Fruit fly (Drosophila melanogaster) whole organism, embryonic: ENCODE measurements around the gene CG14431.

Experiments used
- B-H1 ChIP-seq: fragments of 200-800 bp; sonication (Bioruptor generic); IDR thresholded peaks from 3 replicates; pipeline ENCODE4 v1.3.6; 2022; ENCODE audit warnings: missing biosample characterization, missing genetic modification characterization
- Bdp1 ChIP-seq: fragments of 200-800 bp; sonication (Bioruptor generic); optimal IDR thresholded peaks from 3 replicates; lab custom pipeline; 2016; ENCODE audit warnings: missing biosample characterization, missing genetic modification characterization
- CG11560 ChIP-seq: fragments of 200-800 bp; sonication (Bioruptor generic); IDR thresholded peaks from 3 replicates; pipeline ENCODE4 v1.3.6; 2022; ENCODE audit warnings: missing biosample characterization, missing genetic modification characterization
- CG12659 ChIP-seq: fragments of 200-800 bp; sonication (Bioruptor generic); optimal IDR thresholded peaks from 3 replicates; lab custom pipeline; 2017; ENCODE audit warnings: mild to moderate bottlenecking, missing biosample characterization, missing genetic modification reagents, missing genetic modification characterization
- CG13296 ChIP-seq: fragments of 200-800 bp; sonication (Bioruptor generic); optimal IDR thresholded peaks from 3 replicates; lab custom pipeline; 2018; ENCODE audit warnings: missing biosample characterization, mild to moderate bottlenecking, missing genetic modification characterization
- CG13624 ChIP-seq: fragments of 200-800 bp; sonication (Bioruptor generic); optimal IDR thresholded peaks from 2 replicates; lab custom pipeline; 2016; ENCODE audit warnings: missing biosample characterization, missing genetic modification characterization
- CG15696 ChIP-seq: fragments of 200-800 bp; sonication (Bioruptor generic); optimal IDR thresholded peaks from 2 replicates; lab custom pipeline; 2019; ENCODE audit warnings: missing biosample characterization, mild to moderate bottlenecking, missing genetic modification characterization, moderate library complexity
- CG1647 ChIP-seq: fragments of 200-800 bp; sonication (Bioruptor generic); optimal IDR thresholded peaks from 3 replicates; lab custom pipeline; 2016; ENCODE audit warnings: missing biosample characterization, missing genetic modification characterization
- CG17385 ChIP-seq: fragments of 200-800 bp; sonication (Bioruptor generic); optimal IDR thresholded peaks from 3 replicates; lab custom pipeline; 2018; ENCODE audit warnings: missing biosample characterization, mild to moderate bottlenecking, missing genetic modification characterization
- CG18764 ChIP-seq: fragments of 200-800 bp; sonication (Bioruptor generic); optimal IDR thresholded peaks from 3 replicates; lab custom pipeline; 2016; ENCODE audit warnings: missing biosample characterization, missing genetic modification characterization
- CG2889 ChIP-seq: fragments of 200-800 bp; sonication (Bioruptor generic); IDR thresholded peaks from 3 replicates; pipeline ENCODE4 v1.3.6; 2022; ENCODE audit warnings: missing biosample characterization, missing genetic modification characterization
- CG3163 ChIP-seq: fragments of 200-800 bp; sonication (Bioruptor generic); optimal IDR thresholded peaks from 3 replicates; lab custom pipeline; 2016; ENCODE audit warnings: missing biosample characterization, missing genetic modification characterization
- CG32767 ChIP-seq: fragments of 200-800 bp; sonication (Bioruptor generic); IDR thresholded peaks from 2 replicates; pipeline ENCODE4 v1.3.6; 2022; ENCODE audit warnings: missing biosample characterization, missing genetic modification characterization
- CG42726 ChIP-seq: fragments of 200-800 bp; sonication (Bioruptor generic); IDR thresholded peaks from 2 replicates; pipeline ENCODE4 v1.3.6; 2022; ENCODE audit warnings: missing biosample characterization, missing genetic modification characterization; ENCODE audit not compliant: partially characterized antibody
- CG4328 ChIP-seq: fragments of 200-800 bp; sonication (Bioruptor generic); optimal IDR thresholded peaks from 3 replicates; lab custom pipeline; 2017; ENCODE audit warnings: missing biosample characterization, missing genetic modification reagents, missing genetic modification characterization
- CG7556 ChIP-seq: fragments of 200-800 bp; sonication (Bioruptor generic); optimal IDR thresholded peaks from 2 replicates; lab custom pipeline; 2017; ENCODE audit warnings: missing biosample characterization, mild to moderate bottlenecking, missing genetic modification characterization
- CG8944 ChIP-seq: fragments of 200-800 bp; sonication (Bioruptor generic); optimal IDR thresholded peaks from 3 replicates; lab custom pipeline; 2016; ENCODE audit warnings: missing biosample characterization, missing genetic modification characterization
- CoRest ChIP-seq: fragments of 200-800 bp; sonication (Bioruptor generic); optimal IDR thresholded peaks from 3 replicates; lab custom pipeline; 2018; ENCODE audit warnings: missing biosample characterization, mild to moderate bottlenecking, missing genetic modification characterization, moderate library complexity
- D19B ChIP-seq: fragments of 200-800 bp; sonication (Bioruptor generic); optimal IDR thresholded peaks from 2 replicates; lab custom pipeline; 2017; ENCODE audit warnings: missing biosample characterization, mild to moderate bottlenecking, missing genetic modification characterization
- Dbx ChIP-seq: fragments of 200-800 bp; sonication (Bioruptor generic); IDR thresholded peaks from 3 replicates; pipeline ENCODE4 v1.3.6; 2022; ENCODE audit warnings: missing biosample characterization, missing genetic modification characterization
- Dip3 ChIP-seq: fragments of 200-800 bp; sonication (Bioruptor generic); optimal IDR thresholded peaks from 3 replicates; lab custom pipeline; 2016; ENCODE audit warnings: missing biosample characterization, missing genetic modification characterization
- Dp ChIP-seq: fragments of 200-800 bp; sonication (Bioruptor generic); optimal IDR thresholded peaks from 2 replicates; lab custom pipeline; 2018; ENCODE audit warnings: missing biosample characterization, mild to moderate bottlenecking, missing genetic modification characterization, moderate library complexity
- H15 ChIP-seq: fragments of 200-800 bp; sonication (Bioruptor generic); IDR thresholded peaks from 3 replicates; pipeline ENCODE4 v1.3.6; 2022; ENCODE audit warnings: missing biosample characterization, missing genetic modification characterization
- HLH54F ChIP-seq: fragments of 200-800 bp; sonication (Bioruptor generic); optimal IDR thresholded peaks from 3 replicates; lab custom pipeline; 2016; ENCODE audit warnings: missing biosample characterization, missing genetic modification characterization
- Hmx ChIP-seq: fragments of 200-800 bp; sonication (Bioruptor generic); optimal IDR thresholded peaks from 2 replicates; lab custom pipeline; 2016; ENCODE audit warnings: missing biosample characterization, missing genetic modification characterization
- Hr51 ChIP-seq, 2 experiments: fragments of 200-800 bp; sonication (Bioruptor generic); optimal IDR thresholded peaks; 2 replicates in 1 of 2; 3 replicates in 1 of 2; lab custom pipeline; 2016 to 2018; ENCODE audit warnings: missing biosample characterization in 2 of 2, missing genetic modification characterization in 2 of 2, mild to moderate bottlenecking in 1 of 2, moderate library complexity in 1 of 2
- Kr ChIP-seq: fragments of 200-800 bp; sonication (Bioruptor generic); optimal IDR thresholded peaks from 2 replicates; lab custom pipeline; 2017; ENCODE audit warnings: missing biosample characterization, mild to moderate bottlenecking, missing genetic modification characterization
- Max ChIP-seq: fragments of 200-800 bp; sonication (Bioruptor generic); optimal IDR thresholded peaks from 2 replicates; lab custom pipeline; 2016; ENCODE audit warnings: missing biosample characterization, mild to moderate bottlenecking, missing genetic modification characterization
- Sry-δ ChIP-seq: fragments of 200-800 bp; sonication (Bioruptor generic); optimal IDR thresholded peaks from 2 replicates; lab custom pipeline; 2016; ENCODE audit warnings: missing biosample characterization, missing genetic modification characterization
- Xrp1 ChIP-seq: fragments of 200-800 bp; sonication (Bioruptor generic); IDR thresholded peaks from 2 replicates; pipeline ENCODE4 v1.3.6; 2022; ENCODE audit warnings: missing biosample characterization, missing genetic modification characterization
- ap ChIP-seq: fragments of 200-800 bp; sonication (Bioruptor generic); IDR thresholded peaks from 2 replicates; pipeline ENCODE4 v1.3.6; 2022; ENCODE audit warnings: missing biosample characterization, missing genetic modification characterization
- az2 ChIP-seq: fragments of 200-800 bp; sonication (Bioruptor generic); optimal IDR thresholded peaks from 3 replicates; lab custom pipeline; 2016; ENCODE audit warnings: missing biosample characterization, missing genetic modification characterization
- bsh ChIP-seq, 2 experiments: fragments of 200-800 bp; sonication (Bioruptor generic); optimal IDR thresholded peaks; 2 replicates each; lab custom pipeline; 2017 to 2018; ENCODE audit warnings: mild to moderate bottlenecking in 2 of 2, missing biosample characterization in 2 of 2, missing genetic modification characterization in 2 of 2, moderate library complexity in 1 of 2
- corto ChIP-seq: fragments of 200-800 bp; sonication (Bioruptor generic); optimal IDR thresholded peaks from 2 replicates; lab custom pipeline; 2016; ENCODE audit warnings: missing biosample characterization, mild to moderate bottlenecking, missing genetic modification characterization, moderate library complexity
- croc ChIP-seq: fragments of 200-800 bp; sonication (Bioruptor generic); conservative IDR thresholded peaks from 3 replicates; pipeline ENCODE4 v1.3.6; 2022; ENCODE audit warnings: missing biosample characterization, missing genetic modification characterization
- crol ChIP-seq: fragments of 200-800 bp; sonication (Bioruptor generic); IDR thresholded peaks from 2 replicates; pipeline ENCODE4 v1.3.6; 2022; ENCODE audit warnings: missing biosample characterization, missing genetic modification characterization
- dan ChIP-seq: fragments of 200-800 bp; sonication (Bioruptor generic); IDR thresholded peaks from 2 replicates; pipeline ENCODE4 v1.3.6; 2022; ENCODE audit warnings: missing biosample characterization, missing genetic modification characterization
- esg ChIP-seq: fragments of 200-800 bp; sonication (Bioruptor generic); conservative IDR thresholded peaks from 2 replicates; pipeline ENCODE4 v1.3.6; 2022; ENCODE audit warnings: missing biosample characterization, missing genetic modification characterization
- fru ChIP-seq: fragments of >200 bp; optimal IDR thresholded peaks from 2 replicates; lab custom pipeline; 2017
- gsb ChIP-seq: fragments of 200-800 bp; sonication (Bioruptor generic); IDR thresholded peaks from 2 replicates; pipeline ENCODE4 v1.3.6; 2022; ENCODE audit warnings: missing biosample characterization, missing genetic modification characterization
- gt ChIP-seq: fragments of 200-800 bp; sonication (Bioruptor generic); IDR thresholded peaks from 2 replicates; pipeline ENCODE4 v1.3.6; 2022; ENCODE audit warnings: missing biosample characterization, missing genetic modification characterization
- jing ChIP-seq: fragments of 200-800 bp; sonication (Bioruptor generic); optimal IDR thresholded peaks from 2 replicates; lab custom pipeline; 2018; ENCODE audit warnings: missing biosample characterization, mild to moderate bottlenecking, missing genetic modification characterization
- kay ChIP-seq: fragments of 200-800 bp; sonication (Bioruptor generic); optimal IDR thresholded peaks from 2 replicates; lab custom pipeline; 2016; ENCODE audit warnings: missing biosample characterization, missing genetic modification characterization
- ken ChIP-seq: fragments of 200-800 bp; sonication (Bioruptor generic); IDR thresholded peaks from 3 replicates; pipeline ENCODE4 v1.3.6; 2022; ENCODE audit warnings: missing biosample characterization, missing genetic modification characterization
- lilli ChIP-seq: fragments of 200-800 bp; sonication (Bioruptor generic); optimal IDR thresholded peaks from 3 replicates; lab custom pipeline; 2016; ENCODE audit warnings: missing biosample characterization, missing genetic modification characterization
- nom ChIP-seq: fragments of 200-800 bp; sonication (Bioruptor generic); optimal IDR thresholded peaks from 2 replicates; lab custom pipeline; 2017; ENCODE audit warnings: missing biosample characterization, missing genetic modification characterization, mild to moderate bottlenecking, moderate library complexity, missing genetic modification reagents
- pros ChIP-seq: fragments of 200-800 bp; sonication (Bioruptor generic); optimal IDR thresholded peaks from 3 replicates; lab custom pipeline; 2019; ENCODE audit warnings: missing biosample characterization, mild to moderate bottlenecking, missing genetic modification characterization, moderate library complexity
- sens ChIP-seq: fragments of 200-800 bp; sonication (Bioruptor generic); peaks from one replicate; lab custom pipeline; 2016; ENCODE audit warnings: missing biosample characterization, missing genetic modification characterization
- tap ChIP-seq: fragments of 200-800 bp; optimal IDR thresholded peaks from 3 replicates; lab custom pipeline; 2019; ENCODE audit warnings: missing biosample characterization, mild to moderate bottlenecking, missing genetic modification characterization, moderate library complexity
- tll ChIP-seq, 2 experiments: fragments of 200-800 bp in 1 of 2; fragments of >200 bp in 1 of 2; sonication (Bioruptor generic) in 1 of 2; optimal IDR thresholded peaks; 2 replicates each; lab custom pipeline; 2017 to 2019; ENCODE audit warnings: missing biosample characterization in 2 of 2, missing genetic modification characterization in 2 of 2, mild to moderate bottlenecking in 1 of 2, moderate library complexity in 1 of 2

The CG14431 gene

dm6 chrX:6861523-6862077 is 46.5 kb upstream of the CG14431 start (continued):
- TF ChIP-seq tll (GFP tag; optimal IDR thresholded peaks at IDR 0.05; lab: Kevin White, UChicago) (no peak), dan (GFP tag; lab: Robert Waterston, UW) (no peak), croc (GFP tag; lab: Robert Waterston, UW) (no peak), CG8944 (GFP tag; lab: Kevin White, UChicago) (no peak), HLH54F (GFP tag; lab: Kevin White, UChicago) (peak; percentile 62), Sry-δ (peak; percentile 9), CG7556 (GFP tag; lab: Kevin White, UChicago) (peak; percentile 17), gsb (GFP tag; lab: Robert Waterston, UW) (no peak), CG4328 (GFP tag; lab: Kevin White, UChicago) (peak; percentile 28), ap (GFP tag; lab: Robert Waterston, UW) (no peak), tap (tag; lab: Kevin White, UChicago) (no peak), CG15696 (no peak), CG32767 (GFP tag; lab: Robert Waterston, UW) (peak; percentile 62; the same call in 1 of the 2 replicates), CG18764 (GFP tag; lab: Kevin White, UChicago) (no peak), CG17385 (GFP tag; lab: Kevin White, UChicago) (peak; percentile 37), Dp (GFP tag; lab: Kevin White, UChicago) (no peak), nom (GFP tag; lab: Kevin White, UChicago) (peak; percentile 75), Xrp1 (GFP tag; lab: Robert Waterston, UW) (peak; percentile 55), CoRest (tag; lab: Kevin White, UChicago) (peak; percentile 34), Dbx (GFP tag; lab: Robert Waterston, UW) (peak; percentile 69; the same call in 2 of the 3 replicates), CG13624 (GFP tag; lab: Kevin White, UChicago) (peak; percentile 23), pros (peak; percentile 91), CG11560 (tag; lab: Robert Waterston, UW) (0 out of 3 replicates have a peak, but pooled peaks have one; percentile 36), Dip3 (GFP tag; lab: Kevin White, UChicago) (peak; percentile 79), ken (GFP tag; lab: Robert Waterston, UW) (0 out of 3 replicates have a peak, but pooled peaks have one; percentile 49), crol (peak; percentile 98), Hmx (no peak), Kr (GFP tag; lab: Kevin White, UChicago) (peak; percentile 81), kay (peak; percentile 12), H15 (GFP tag; lab: Robert Waterston, UW) (peak; percentile 48; the same call in 1 of the 3 replicates), jing (GFP tag; lab: Kevin White, UChicago) (no peak), corto (GFP tag; lab: Kevin White, UChicago) (no peak), lilli (GFP tag; lab: Kevin White, UChicago) (peak; percentile 54), CG12659 (GFP tag; lab: Kevin White, UChicago) (peak; percentile 44), CG1647 (GFP tag; lab: Kevin White, UChicago) (no peak), CG2889 (GFP tag; lab: Robert Waterston, UW) (peak; percentile 67; the same call in 1 of the 3 replicates), sens (GFP tag; lab: Kevin White, UChicago) (peak; percentile 84), D19B (peak; percentile 59), az2 (GFP tag; lab: Kevin White, UChicago) (peak; percentile 17), fru (lab: Kevin White, UChicago) (no peak), CG3163 (GFP tag; lab: Kevin White, UChicago) (peak; percentile 63), CG42726 (GFP tag; lab: Robert Waterston, UW) (no peak), esg (GFP tag; lab: Robert Waterston, UW) (peak; percentile 67), bsh (GFP tag; optimal IDR thresholded peaks at IDR 0.05; lab: Kevin White, UChicago) (peak; percentile 19 to 49), gt (GFP tag; lab: Robert Waterston, UW) (no peak), Hr51 (GFP tag; optimal IDR thresholded peaks at IDR 0.05; lab: Kevin White, UChicago) (peak in 1 of 2 experiments; percentile 42), Max (no peak), CG13296 (GFP tag; lab: Kevin White, UChicago) (peak; percentile 12), Bdp1 (GFP tag; lab: Kevin White, UChicago) (no peak), B-H1 (GFP tag; lab: Robert Waterston, UW) (peak; percentile 38; the same call in 1 of the 3 replicates)
